Fruit fly (Drosophila melanogaster) whole organism, wandering third instar larva: ENCODE measurements around the gene CG32110.

ENCODE experiments used
- Abd-B ChIP-seq: fragments of >200 bp; optimal IDR thresholded peaks from 2 replicates; lab custom pipeline; 2017; ENCODE audit warnings: missing biosample characterization, missing genetic modification characterization
- CG32264 ChIP-seq: fragments of 200-800 bp; sonication (Bioruptor generic); optimal IDR thresholded peaks from 2 replicates; lab custom pipeline; 2016; ENCODE audit warnings: missing biosample characterization, missing genetic modification characterization
- CG9705 ChIP-seq: fragments of 200-800 bp; sonication (Bioruptor generic); optimal IDR thresholded peaks from 2 replicates; lab custom pipeline; 2018; ENCODE audit warnings: missing biosample characterization, mild to moderate bottlenecking, missing genetic modification characterization
- CrebA ChIP-seq: fragments of 200-800 bp; sonication (Bioruptor generic); optimal IDR thresholded peaks from 2 replicates; lab custom pipeline; 2016; ENCODE audit warnings: missing biosample characterization, mild to moderate bottlenecking, missing genetic modification characterization, borderline replicate concordance
- Dfd ChIP-seq: fragments of >200 bp; optimal IDR thresholded peaks from 2 replicates; lab custom pipeline; 2017; ENCODE audit warnings: missing biosample characterization, missing genetic modification characterization
- Dif ChIP-seq: fragments of 200-275, 200-300 bp; sonication (Bioruptor generic); optimal IDR thresholded peaks from 2 replicates; lab custom pipeline; 2018; ENCODE audit warnings: missing biosample characterization, missing genetic modification characterization; ENCODE audit not compliant: partially characterized antibody
- GATAd ChIP-seq: sonication (Bioruptor generic); optimal IDR thresholded peaks from 2 replicates; lab custom pipeline; 2016; ENCODE audit warnings: missing biosample characterization, missing genetic modification characterization
- HLH106 ChIP-seq: fragments of 200-800 bp; optimal IDR thresholded peaks from 3 replicates; lab custom pipeline; 2019; ENCODE audit warnings: missing biosample characterization, mild to moderate bottlenecking, missing genetic modification characterization, moderate library complexity
- Hnf4 ChIP-seq: fragments of 200-800 bp; sonication (Bioruptor generic); optimal IDR thresholded peaks from 2 replicates; lab custom pipeline; 2016; ENCODE audit warnings: missing biosample characterization, mild to moderate bottlenecking, missing genetic modification characterization
- Hr78 ChIP-seq: fragments of >200 bp; optimal IDR thresholded peaks from 2 replicates; lab custom pipeline; 2017; ENCODE audit warnings: missing biosample characterization, missing genetic modification characterization
- Hr83 ChIP-seq: fragments of 200-300 bp; sonication (Bioruptor generic); optimal IDR thresholded peaks from 2 replicates; lab custom pipeline; 2016; ENCODE audit warnings: missing biosample characterization, mild to moderate bottlenecking, missing genetic modification characterization, moderate library complexity; ENCODE audit not compliant: poor library complexity, severe bottlenecking
- Jra ChIP-seq: sonication (Bioruptor generic); optimal IDR thresholded peaks from 2 replicates; lab custom pipeline; 2016; ENCODE audit warnings: missing biosample characterization, missing genetic modification characterization
- Mio ChIP-seq: sonication (Bioruptor generic); optimal IDR thresholded peaks from 2 replicates; lab custom pipeline; 2016; ENCODE audit warnings: missing biosample characterization, missing genetic modification characterization
- Myc ChIP-seq: fragments of >200 bp; optimal IDR thresholded peaks from 2 replicates; lab custom pipeline; 2017
- N ChIP-seq: fragments of >200 bp; optimal IDR thresholded peaks from 2 replicates; lab custom pipeline; 2018; ENCODE audit warnings: missing biosample characterization, missing external identifiers, missing genetic modification characterization
- OdsH ChIP-seq: fragments of 200-800 bp; sonication (Bioruptor generic); optimal IDR thresholded peaks from 2 replicates; lab custom pipeline; 2016; ENCODE audit warnings: missing biosample characterization, mild to moderate bottlenecking, missing genetic modification characterization
- Rel ChIP-seq, 2 experiments: fragments of 200-800 bp; sonication (Bioruptor generic) in 1 of 2; optimal IDR thresholded peaks; 2 replicates in 1 of 2; 3 replicates in 1 of 2; lab custom pipeline; 2016 to 2019; ENCODE audit warnings: mild to moderate bottlenecking in 2 of 2, missing biosample characterization in 2 of 2, missing genetic modification characterization in 2 of 2, moderate library complexity in 1 of 2
- Sp1 ChIP-seq: fragments of 200-800 bp; sonication (Bioruptor generic); optimal IDR thresholded peaks from 3 replicates; lab custom pipeline; 2019; ENCODE audit warnings: missing biosample characterization, mild to moderate bottlenecking, missing genetic modification characterization, moderate library complexity
- Vsx2 ChIP-seq: fragments of 200-300, 225-300 bp; sonication (Bioruptor generic); optimal IDR thresholded peaks from 2 replicates; lab custom pipeline; 2018; ENCODE audit warnings: missing biosample characterization, missing genetic modification characterization; ENCODE audit not compliant: partially characterized antibody
- br ChIP-seq: fragments of 200-800 bp; sonication (Bioruptor generic); optimal IDR thresholded peaks from 2 replicates; lab custom pipeline; 2016; ENCODE audit warnings: missing biosample characterization, missing genetic modification characterization
- brk ChIP-seq: fragments of 200-800 bp; sonication (Bioruptor generic); optimal IDR thresholded peaks from 2 replicates; lab custom pipeline; 2016; ENCODE audit warnings: missing biosample characterization, mild to moderate bottlenecking, missing genetic modification characterization
- dl ChIP-seq, 2 experiments: fragments of 175-275, 200-275 bp in 1 of 2; fragments of 200-275 bp in 1 of 2; sonication (Bioruptor generic); optimal IDR thresholded peaks; lab custom pipeline; 2018; ENCODE audit warnings: mild to moderate bottlenecking in 2 of 2, missing biosample characterization in 2 of 2, missing genetic modification characterization in 2 of 2, moderate library complexity in 2 of 2; ENCODE audit not compliant: partially characterized antibody in 2 of 2, insufficient read depth in 1 of 2
- dmrt93B ChIP-seq: fragments of 200-800 bp; sonication (Bioruptor generic); optimal IDR thresholded peaks from 2 replicates; lab custom pipeline; 2018; ENCODE audit warnings: missing biosample characterization, mild to moderate bottlenecking, missing genetic modification characterization
- dsf ChIP-seq: sonication (Bioruptor generic); optimal IDR thresholded peaks from 2 replicates; lab custom pipeline; 2016; ENCODE audit warnings: missing biosample characterization, missing genetic modification characterization, borderline replicate concordance
- ey ChIP-seq: fragments of 200-800 bp; sonication (Bioruptor generic); optimal IDR thresholded peaks from 2 replicates; lab custom pipeline; 2016; ENCODE audit warnings: missing biosample characterization, missing genetic modification characterization
- foxo ChIP-seq, 2 experiments: fragments of 200-800 bp; sonication (Bioruptor generic); optimal IDR thresholded peaks; 2 replicates in 1 of 2; 3 replicates in 1 of 2; lab custom pipeline; 2016 to 2017; ENCODE audit warnings: missing biosample characterization in 2 of 2, missing genetic modification characterization in 2 of 2
- fru ChIP-seq: fragments of 200-800 bp; sonication (Bioruptor generic); optimal IDR thresholded peaks from 3 replicates; lab custom pipeline; 2016; ENCODE audit warnings: missing biosample characterization, mild to moderate bottlenecking, missing genetic modification characterization
- h ChIP-seq: fragments of 200-800 bp; sonication (Bioruptor generic); optimal IDR thresholded peaks from 3 replicates; lab custom pipeline; 2016; ENCODE audit warnings: missing biosample characterization, mild to moderate bottlenecking, missing genetic modification characterization
- jim ChIP-seq: fragments of 175-275, 200-325 bp; sonication (Bioruptor generic); optimal IDR thresholded peaks from 2 replicates; lab custom pipeline; 2016; ENCODE audit warnings: missing biosample characterization, mild to moderate bottlenecking, missing genetic modification characterization
- lola ChIP-seq: fragments of >200 bp; optimal IDR thresholded peaks from 2 replicates; lab custom pipeline; 2017; ENCODE audit warnings: missing biosample characterization, missing genetic modification characterization
- pan ChIP-seq: fragments of >200 bp; optimal IDR thresholded peaks from 2 replicates; lab custom pipeline; 2017
- psq ChIP-seq: fragments of 200-800 bp; sonication (Bioruptor generic); optimal IDR thresholded peaks from 3 replicates; lab custom pipeline; 2017; ENCODE audit warnings: missing biosample characterization, mild to moderate bottlenecking, missing genetic modification characterization, moderate library complexity
- rgr ChIP-seq: fragments of 200-800 bp; sonication (Bioruptor generic); optimal IDR thresholded peaks from 3 replicates; lab custom pipeline; 2016; ENCODE audit warnings: missing biosample characterization, mild to moderate bottlenecking, missing genetic modification characterization
- sv ChIP-seq: fragments of 200-800 bp; sonication (Bioruptor generic); optimal IDR thresholded peaks from 3 replicates; lab custom pipeline; 2016; ENCODE audit warnings: missing biosample characterization, missing genetic modification characterization
- tai ChIP-seq: sonication (Bioruptor generic); optimal IDR thresholded peaks from 2 replicates; lab custom pipeline; 2016; ENCODE audit warnings: missing biosample characterization, missing genetic modification characterization
- usp ChIP-seq: fragments of >200 bp; optimal IDR thresholded peaks from 2 replicates; lab custom pipeline; 2017; ENCODE audit warnings: missing biosample characterization, missing genetic modification characterization
- woc ChIP-seq: sonication (Bioruptor generic); optimal IDR thresholded peaks from 2 replicates; lab custom pipeline; 2016; ENCODE audit warnings: missing biosample characterization, mild to moderate bottlenecking, missing genetic modification characterization

CG32110 gene

dm6 chr3L:12813907-12814306 lies 5.4 kb downstream of the CG32110 start, which contains the start of the genes Sf3a2 and CG42588:
Gene Sf3a2 (minus strand): TSS chr3L:12814019.
Gene CG42588 (plus strand): TSS chr3L:12814254.
- TF ChIP-seq ey (GFP tag; lab: Kevin White, UChicago) (peak; percentile 38), foxo (GFP tag; optimal IDR thresholded peaks at IDR 0.05; lab: Kevin White, UChicago) (peak in 1 of 2 experiments; percentile 63), Jra (GFP tag; lab: Kevin White, UChicago) (no peak), dsf (peak; percentile 15), sv (GFP tag; lab: Kevin White, UChicago) (peak; percentile 58), Hnf4 (GFP tag; lab: Kevin White, UChicago) (no peak), Vsx2 (GFP tag; lab: Kevin White, UChicago) (no peak), Rel (GFP tag; optimal IDR thresholded peaks at IDR 0.05; lab: Kevin White, UChicago) (no peak), Rel (tag; optimal IDR thresholded peaks at IDR 0.05; lab: Kevin White, UChicago) (peak; percentile 31), CG32264 (no peak), Myc (lab: Kevin White, UChicago) (no peak), brk (GFP tag; lab: Kevin White, UChicago) (no peak), Hr78 (GFP tag; lab: Kevin White, UChicago) (no peak), CrebA (GFP tag; lab: Kevin White, UChicago) (no peak), h (GFP tag; lab: Kevin White, UChicago) (no peak), rgr (GFP tag; lab: Kevin White, UChicago) (no peak), psq (GFP tag; lab: Kevin White, UChicago) (peak; percentile 56), woc (GFP tag; lab: Kevin White, UChicago) (peak; percentile 52), N (GFP tag; lab: Kevin White, UChicago) (no peak), Hr83 (GFP tag; lab: Kevin White, UChicago) (peak; percentile 72), Abd-B (GFP tag; lab: Kevin White, UChicago) (no peak), dl (GFP tag; optimal IDR thresholded peaks at IDR 0.05; lab: Kevin White, UChicago; ENCODE audit: insufficient read depth in 1 of 2, partially characterized antibody in 2 of 2) (no peak), dmrt93B (GFP tag; lab: Kevin White, UChicago) (no peak), Dfd (GFP tag; lab: Kevin White, UChicago) (no peak), CG9705 (peak; percentile 29), HLH106 (peak; percentile 75), tai (no peak), lola (GFP tag; lab: Kevin White, UChicago) (no peak), fru (no peak), OdsH (GFP tag; lab: Kevin White, UChicago) (peak; percentile 29), GATAd (GFP tag; lab: Kevin White, UChicago) (peak; percentile 11), usp (GFP tag; lab: Kevin White, UChicago) (no peak), jim (GFP tag; lab: Kevin White, UChicago) (no peak), pan (lab: Kevin White, UChicago) (no peak)

dm6 chr3L:12814806-12815205 lies 6.3 kb downstream of the CG32110 start:
- TF ChIP-seq Hnf4 (GFP tag; lab: Kevin White, UChicago) (no peak), Hr78 (GFP tag; lab: Kevin White, UChicago) (no peak), br (GFP tag; lab: Kevin White, UChicago) (no peak), Mio (GFP tag; lab: Kevin White, UChicago) (no peak), dsf (no peak), foxo (GFP tag; optimal IDR thresholded peaks at IDR 0.05; lab: Kevin White, UChicago) (no peak), CG32264 (no peak), Dif (GFP tag; lab: Kevin White, UChicago) (peak; percentile 34)

- TF ChIP-seq Hr83 (GFP tag; lab: Kevin White, UChicago) (no peak), Mio (GFP tag; lab: Kevin White, UChicago) (no peak), CrebA (GFP tag; lab: Kevin White, UChicago) (no peak), dsf (no peak), Myc (lab: Kevin White, UChicago) (no peak), lola (GFP tag; lab: Kevin White, UChicago) (no peak), Hnf4 (GFP tag; lab: Kevin White, UChicago) (no peak), Sp1 (GFP tag; lab: Kevin White, UChicago) (no peak), rgr (GFP tag; lab: Kevin White, UChicago) (no peak), Dif (GFP tag; lab: Kevin White, UChicago) (no peak), foxo (GFP tag; optimal IDR thresholded peaks at IDR 0.05; lab: Kevin White, UChicago) (no peak), dl (GFP tag; optimal IDR thresholded peaks at IDR 0.05; lab: Kevin White, UChicago; ENCODE audit: insufficient read depth in 1 of 2, partially characterized antibody in 2 of 2) (no peak), HLH106 (no peak), h (GFP tag; lab: Kevin White, UChicago) (no peak)
Measured at dm6 chr3L:12815756-12816155, 7.2 kb downstream of the CG32110 start.
